Worm (Caenorhabditis elegans): Measurements from ENCODE around the gene T12D8.5.

Gene T12D8.5

ce11 chrIII:13642776-13643175 is 16.2 kb upstream of the T12D8.5 start:
- TF ChIP-seq nhr-2 (tag; optimal IDR thresholded peaks at IDR 0.05) (no peak), ceh-83 (GFP tag; optimal IDR thresholded peaks at IDR 0.05) (no peak), nhr-76 (tag; optimal IDR thresholded peaks at IDR 0.05) (no peak), lin-32 (GFP tag; optimal IDR thresholded peaks at IDR 0.05) (no peak), mab-5 (tag; optimal IDR thresholded peaks at IDR 0.05) (no peak), nhr-237 (tag; optimal IDR thresholded peaks at IDR 0.05) (no peak), lin-13 (tag; optimal IDR thresholded peaks at IDR 0.05) (no peak), ceh-39 (tag; optimal IDR thresholded peaks at IDR 0.05) (no peak), ceh-43 (GFP tag; optimal IDR thresholded peaks at IDR 0.05) (no peak), flh-1 (GFP tag; optimal IDR thresholded peaks at IDR 0.05) (no peak), tbx-8 (GFP tag; optimal IDR thresholded peaks at IDR 0.05) (no peak), mep-1 (tag; optimal IDR thresholded peaks at IDR 0.05) (no peak), cnd-1 (tag; optimal IDR thresholded peaks at IDR 0.05) (no peak), ces-1 (GFP tag; optimal IDR thresholded peaks at IDR 0.05) (no peak), pha-4 (tag; optimal IDR thresholded peaks at IDR 0.05) (no peak), unc-62 (GFP tag; optimal IDR thresholded peaks at IDR 0.05) (no peak), drap-1 (GFP tag; optimal IDR thresholded peaks at IDR 0.05) (no peak)

- TF ChIP-seq unc-39 (tag; optimal IDR thresholded peaks at IDR 0.05) = no peak
- no peak for TF ChIP-seq unc-62 (GFP tag; optimal IDR thresholded peaks at IDR 0.05)
- no peak for TF ChIP-seq mls-2 (tag; optimal IDR thresholded peaks at IDR 0.05)
- TF ChIP-seq ceh-39 (tag; optimal IDR thresholded peaks at IDR 0.05) = no peak
- no peak for TF ChIP-seq bed-3 (GFP tag; optimal IDR thresholded peaks at IDR 0.05)
- no peak for TF ChIP-seq elt-3 (tag; optimal IDR thresholded peaks at IDR 0.05)
- no peak for TF ChIP-seq pha-4 (tag; optimal IDR thresholded peaks at IDR 0.05)
- TF ChIP-seq cnd-1 (tag; optimal IDR thresholded peaks at IDR 0.05) = no peak
- no peak for TF ChIP-seq elt-1 (tag; optimal IDR thresholded peaks at IDR 0.05; ENCODE audit: borderline replicate concordance, insufficient read depth)
- TF ChIP-seq ztf-11 (tag; optimal IDR thresholded peaks at IDR 0.05) = no peak
- TF ChIP-seq tbx-8 (GFP tag; optimal IDR thresholded peaks at IDR 0.05) = no peak
- TF ChIP-seq nhr-28 (tag; optimal IDR thresholded peaks at IDR 0.05) = no peak
Measured at ce11 chrIII:13642227-13642626, 15.6 kb upstream of the T12D8.5 start, which contains the start of gene T12D8.10. Gene T12D8.10, minus strand, starts transcription at chrIII:13642327.

ce11 chrIII:13641588-13641987 is 15.0 kb upstream of the T12D8.5 start, which contains the start of gene acbp-5:
Gene acbp-5, minus strand, starts transcription at chrIII:13641688.
- TF ChIP-seq nhr-28 (tag; optimal IDR thresholded peaks at IDR 0.05) = no peak
- no peak for TF ChIP-seq ceh-39 (tag; optimal IDR thresholded peaks at IDR 0.05)
- no peak for TF ChIP-seq nhr-76 (tag; optimal IDR thresholded peaks at IDR 0.05)
- TF ChIP-seq ceh-83 (GFP tag; optimal IDR thresholded peaks at IDR 0.05) = no peak
- no peak for TF ChIP-seq ces-1 (GFP tag; optimal IDR thresholded peaks at IDR 0.05)
- TF ChIP-seq mep-1 (tag; optimal IDR thresholded peaks at IDR 0.05) = no peak
- TF ChIP-seq ceh-43 (GFP tag; optimal IDR thresholded peaks at IDR 0.05) = no peak
- TF ChIP-seq bed-3 (GFP tag; optimal IDR thresholded peaks at IDR 0.05) = no peak
- no peak for TF ChIP-seq unc-120 (tag; optimal IDR thresholded peaks at IDR 0.05; ENCODE audit: poor library complexity, severe bottlenecking)
- TF ChIP-seq ztf-11 (tag; optimal IDR thresholded peaks at IDR 0.05) = no peak
- TF ChIP-seq lsy-2 (tag; optimal IDR thresholded peaks at IDR 0.05) = no peak
- no peak for TF ChIP-seq ham-2 (GFP tag; optimal IDR thresholded peaks at IDR 0.05)
- no peak for TF ChIP-seq sptf-1 (tag; optimal IDR thresholded peaks at IDR 0.05)
- TF ChIP-seq M03D4.4 (tag; optimal IDR thresholded peaks at IDR 0.05) = no peak
- TF ChIP-seq lin-13 (tag; optimal IDR thresholded peaks at IDR 0.05) = no peak
- no peak for TF ChIP-seq hlh-1 (tag; optimal IDR thresholded peaks at IDR 0.05)
- TF ChIP-seq drap-1 (GFP tag; optimal IDR thresholded peaks at IDR 0.05) = no peak
- no peak for TF ChIP-seq mls-2 (tag; optimal IDR thresholded peaks at IDR 0.05)
- TF ChIP-seq mab-5 (tag; optimal IDR thresholded peaks at IDR 0.05) = no peak

- TF ChIP-seq ham-2 (GFP tag; optimal IDR thresholded peaks at IDR 0.05) = no peak
- TF ChIP-seq nhr-28 (tag; optimal IDR thresholded peaks at IDR 0.05) = no peak
- no peak for TF ChIP-seq blmp-1 (tag; optimal IDR thresholded peaks at IDR 0.05)
Measured at ce11 chrIII:13640869-13641268, 14.3 kb upstream of the T12D8.5 start.

- TF ChIP-seq bed-3 (GFP tag; optimal IDR thresholded peaks at IDR 0.05) (no peak), hlh-1 (tag; optimal IDR thresholded peaks at IDR 0.05) (no peak), M03D4.4 (tag; optimal IDR thresholded peaks at IDR 0.05) (no peak), nhr-28 (tag; optimal IDR thresholded peaks at IDR 0.05) (no peak), nhr-237 (tag; optimal IDR thresholded peaks at IDR 0.05) (no peak), blmp-1 (tag; optimal IDR thresholded peaks at IDR 0.05) (no peak), unc-120 (tag; optimal IDR thresholded peaks at IDR 0.05; ENCODE audit: poor library complexity, severe bottlenecking) (no peak), cnd-1 (tag; optimal IDR thresholded peaks at IDR 0.05) (no peak), mab-5 (tag; optimal IDR thresholded peaks at IDR 0.05) (no peak), elt-1 (tag; optimal IDR thresholded peaks at IDR 0.05; ENCODE audit: borderline replicate concordance, insufficient read depth) (no peak)
Measured at ce11 chrIII:13640003-13640499, 13.5 kb upstream of the T12D8.5 start.
